Worm (Caenorhabditis elegans) whole organism, L1 larva: ENCODE results near the gene R11G1.1.

Experiments used
- C04F5.9 ChIP-seq: sonication (generic microtip); optimal IDR thresholded peaks from 2 replicates; lab custom pipeline; 2016; ENCODE audit warnings: missing genetic modification characterization, missing compliant biosample characterization
- C16A3.4 ChIP-seq: fragments of 150-350 bp; optimal IDR thresholded peaks from 2 replicates; lab custom pipeline; 2014; ENCODE audit warnings: missing biosample characterization, missing genetic modification characterization
- C34B4.2 ChIP-seq: sonication (generic microtip); optimal IDR thresholded peaks from 2 replicates; lab custom pipeline; 2017; ENCODE audit warnings: mild to moderate bottlenecking, missing genetic modification characterization, missing compliant biosample characterization
- F16B12.6 ChIP-seq: fragments of 150-350 bp; optimal IDR thresholded peaks from 2 replicates; lab custom pipeline; 2014; ENCODE audit warnings: missing biosample characterization, missing genetic modification characterization
- aha-1 ChIP-seq: fragments of 150-350 bp; optimal IDR thresholded peaks from 2 replicates; lab custom pipeline; 2014; ENCODE audit warnings: missing biosample characterization, missing genetic modification characterization
- aly-2 ChIP-seq: fragments of 150-350 bp; optimal IDR thresholded peaks from 2 replicates; lab custom pipeline; 2014; ENCODE audit warnings: missing biosample characterization, missing genetic modification characterization
- blmp-1 ChIP-seq: fragments of 150-350 bp; optimal IDR thresholded peaks from 2 replicates; lab custom pipeline; 2014; ENCODE audit warnings: missing biosample characterization, missing genetic modification characterization
- ceh-63 ChIP-seq: fragments of 200-800 bp; sonication (Bioruptor generic); optimal IDR thresholded peaks from 2 replicates; lab custom pipeline; 2018; ENCODE audit warnings: mild to moderate bottlenecking, missing genetic modification characterization, missing compliant biosample characterization
- ceh-90 ChIP-seq: sonication (generic microtip); optimal IDR thresholded peaks from 2 replicates; lab custom pipeline; 2016; ENCODE audit warnings: missing genetic modification characterization, missing compliant biosample characterization
- ces-1 ChIP-seq: fragments of 150-350 bp; optimal IDR thresholded peaks from 2 replicates; lab custom pipeline; 2014; ENCODE audit warnings: missing biosample characterization, missing genetic modification reagents, missing genetic modification characterization
- dsc-1 ChIP-seq: sonication (generic microtip); optimal IDR thresholded peaks from 2 replicates; lab custom pipeline; 2016; ENCODE audit warnings: mild to moderate bottlenecking, missing genetic modification characterization, missing compliant biosample characterization
- egl-13 ChIP-seq: sonication (generic microtip); optimal IDR thresholded peaks from 2 replicates; lab custom pipeline; 2016; ENCODE audit warnings: missing genotype, missing genetic modification reagents, missing genetic modification characterization, missing compliant biosample characterization
- elt-3 ChIP-seq, 6 experiments: fragments of 150-350 bp in 1 of 6; sonication (generic microtip); optimal IDR thresholded peaks; 2 replicates each; lab custom pipeline; 2017 to 2018; ENCODE audit warnings: missing biosample characterization in 6 of 6, missing genetic modification characterization in 6 of 6, inconsistent platforms in 1 of 6
- ets-5 ChIP-seq: fragments of 200-800 bp; sonication (Bioruptor generic); IDR thresholded peaks from 2 replicates; pipeline ENCODE4 v1.3.6; 2022; ENCODE audit warnings: missing genetic modification characterization, missing compliant biosample characterization
- fkh-10 ChIP-seq: sonication (generic microtip); optimal IDR thresholded peaks from 2 replicates; lab custom pipeline; 2017; ENCODE audit warnings: missing biosample characterization, missing genetic modification reagents, missing genetic modification characterization
- fkh-8 ChIP-seq: sonication (generic microtip); optimal IDR thresholded peaks from 2 replicates; lab custom pipeline; 2016; ENCODE audit warnings: mild to moderate bottlenecking, missing genetic modification characterization, missing compliant biosample characterization
- fos-1 ChIP-seq: fragments of 150-350 bp; optimal IDR thresholded peaks from 2 replicates; lab custom pipeline; 2014; ENCODE audit warnings: missing biosample characterization, missing genetic modification characterization
- hlh-4 ChIP-seq: sonication (generic microtip); optimal IDR thresholded peaks from 2 replicates; lab custom pipeline; 2016; ENCODE audit warnings: mild to moderate bottlenecking, missing genetic modification characterization, missing compliant biosample characterization
- irx-1 ChIP-seq: sonication (generic microtip); optimal IDR thresholded peaks from 2 replicates; lab custom pipeline; 2016; ENCODE audit warnings: missing genetic modification characterization, missing compliant biosample characterization
- jun-1 ChIP-seq: fragments of 150-350 bp; optimal IDR thresholded peaks from 2 replicates; lab custom pipeline; 2014; ENCODE audit warnings: missing biosample characterization, missing genetic modification reagents, missing genetic modification characterization
- lin-13 ChIP-seq: fragments of 150-350 bp; optimal IDR thresholded peaks from 2 replicates; lab custom pipeline; 2014; ENCODE audit warnings: missing biosample characterization, missing genetic modification reagents, missing genetic modification characterization
- lir-3 ChIP-seq: sonication (generic microtip); optimal IDR thresholded peaks from 2 replicates; lab custom pipeline; 2016; ENCODE audit warnings: mild to moderate bottlenecking, missing genetic modification characterization, moderate library complexity, missing compliant biosample characterization; ENCODE audit not compliant: poor library complexity
- mab-9 ChIP-seq: fragments of 200-800 bp; sonication (Bioruptor generic); IDR thresholded peaks from 2 replicates; pipeline ENCODE4 v1.3.6; 2022; ENCODE audit warnings: missing genetic modification reagents, missing genetic modification characterization, missing compliant biosample characterization
- mep-1 ChIP-seq: fragments of 150-350 bp; optimal IDR thresholded peaks from 2 replicates; lab custom pipeline; 2014; ENCODE audit warnings: missing biosample characterization, missing genetic modification characterization
- nhr-20 ChIP-seq: sonication (generic microtip); optimal IDR thresholded peaks from 2 replicates; lab custom pipeline; 2016; ENCODE audit warnings: mild to moderate bottlenecking, missing genetic modification characterization, missing compliant biosample characterization
- nhr-237 ChIP-seq: fragments of 150-350 bp; optimal IDR thresholded peaks from 2 replicates; lab custom pipeline; 2014; ENCODE audit warnings: missing biosample characterization, missing genetic modification characterization
- nhr-71 ChIP-seq: sonication (generic microtip); optimal IDR thresholded peaks from 2 replicates; lab custom pipeline; 2016; ENCODE audit warnings: mild to moderate bottlenecking, missing genetic modification characterization, moderate library complexity, missing compliant biosample characterization
- nhr-77 ChIP-seq: fragments of 150-350 bp; optimal IDR thresholded peaks from 2 replicates; lab custom pipeline; 2014; ENCODE audit warnings: missing biosample characterization, missing genetic modification characterization
- nhr-85 ChIP-seq: sonication (generic microtip); peaks from one replicate; lab custom pipeline; 2016; ENCODE audit warnings: missing genetic modification characterization, inconsistent platforms, missing compliant biosample characterization
- nhr-90 ChIP-seq: sonication (generic microtip); optimal IDR thresholded peaks from 2 replicates; lab custom pipeline; 2016; ENCODE audit warnings: mild to moderate bottlenecking, missing genetic modification characterization, missing compliant biosample characterization; ENCODE audit not compliant: poor library complexity
- pax-3 ChIP-seq: fragments of 200-800 bp; sonication (Bioruptor generic); optimal IDR thresholded peaks from 2 replicates; lab custom pipeline; 2018; ENCODE audit warnings: mild to moderate bottlenecking, missing genetic modification characterization, moderate library complexity, missing compliant biosample characterization
- pqm-1 ChIP-seq: sonication (generic microtip); optimal IDR thresholded peaks from 3 replicates; lab custom pipeline; 2017; ENCODE audit warnings: missing biosample characterization, missing genetic modification characterization
- rnt-1 ChIP-seq: sonication (generic microtip); optimal IDR thresholded peaks from 2 replicates; lab custom pipeline; 2016; ENCODE audit warnings: mild to moderate bottlenecking, missing genetic modification characterization, moderate library complexity, missing compliant biosample characterization
- snpc-4 ChIP-seq: fragments of 150-350 bp; optimal IDR thresholded peaks from 2 replicates; lab custom pipeline; 2014; ENCODE audit warnings: missing biosample characterization, missing genetic modification characterization
- sox-4 ChIP-seq: sonication (generic microtip); optimal IDR thresholded peaks from 2 replicates; lab custom pipeline; 2016; ENCODE audit warnings: missing genetic modification characterization, missing compliant biosample characterization
- sptf-1 ChIP-seq: fragments of 150-350 bp; optimal IDR thresholded peaks from 2 replicates; lab custom pipeline; 2014; ENCODE audit warnings: missing biosample characterization, missing genetic modification characterization
- sup-37 ChIP-seq: fragments of 200-800 bp; sonication (Bioruptor generic); optimal IDR thresholded peaks from 2 replicates; lab custom pipeline; 2018; ENCODE audit warnings: mild to moderate bottlenecking, missing genetic modification characterization, missing compliant biosample characterization
- tbx-2 ChIP-seq: sonication (generic microtip); optimal IDR thresholded peaks from 2 replicates; lab custom pipeline; 2016; ENCODE audit warnings: missing genetic modification characterization, missing compliant biosample characterization
- tlp-1 ChIP-seq: fragments of 150-350 bp; optimal IDR thresholded peaks from 2 replicates; lab custom pipeline; 2014; ENCODE audit warnings: missing biosample characterization, missing genetic modification characterization
- unc-130 ChIP-seq: fragments of 150-350 bp; optimal IDR thresholded peaks from 2 replicates; lab custom pipeline; 2017; ENCODE audit warnings: missing biosample characterization, missing genetic modification characterization, inconsistent platforms
- unc-30 ChIP-seq: sonication (generic microtip); optimal IDR thresholded peaks from 2 replicates; lab custom pipeline; 2017; ENCODE audit warnings: missing biosample characterization, missing genetic modification characterization
- unc-98 ChIP-seq: fragments of 200-800 bp; sonication (Bioruptor generic); IDR thresholded peaks from 2 replicates; pipeline ENCODE4 v1.3.6; 2022; ENCODE audit warnings: missing genetic modification characterization, missing compliant biosample characterization
- vab-15 ChIP-seq: sonication (generic microtip); optimal IDR thresholded peaks from 2 replicates; lab custom pipeline; 2017; ENCODE audit warnings: missing genotype, mild to moderate bottlenecking, missing genetic modification characterization, missing compliant biosample characterization
- zag-1 ChIP-seq: fragments of 150-350 bp; optimal IDR thresholded peaks from 2 replicates; lab custom pipeline; 2014; ENCODE audit warnings: missing biosample characterization, missing genetic modification characterization
- ztf-11 ChIP-seq, 2 experiments: sonication (generic microtip); optimal IDR thresholded peaks; 2 replicates each; lab custom pipeline; 2016 to 2017; ENCODE audit warnings: missing genetic modification characterization in 2 of 2, missing biosample characterization in 1 of 2, missing compliant biosample characterization in 1 of 2
- ztf-4 ChIP-seq: fragments of 150-350 bp; optimal IDR thresholded peaks from 2 replicates; lab custom pipeline; 2014; ENCODE audit warnings: missing biosample characterization, missing genetic modification characterization

Gene R11G1.1

DNA sequence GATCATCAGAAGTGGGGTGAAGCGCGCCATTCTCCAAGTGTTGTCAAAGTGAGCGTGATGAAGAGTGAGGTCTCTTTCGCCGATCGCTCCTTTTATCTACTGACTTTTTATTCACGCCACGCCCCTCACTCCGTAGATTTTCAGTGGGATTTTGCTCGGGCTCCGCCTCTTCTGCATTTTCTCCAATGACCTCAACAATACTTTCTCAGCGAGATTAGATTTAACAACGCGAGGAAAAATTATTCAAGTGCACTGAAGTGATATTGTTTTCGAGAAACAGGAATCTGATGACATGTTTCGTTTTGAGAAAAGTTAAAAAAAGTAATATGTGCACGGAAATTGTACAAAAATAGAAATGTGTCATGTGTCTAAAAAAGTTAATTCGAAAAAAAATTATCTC is 9.6 kb downstream of the R11G1.1 start, which contains the start of gene snet-1:
snet-1 (minus strand) TSS at position 101 of the 400 bp plus-strand sequence.
- peak; percentile 35 for TF ChIP-seq sox-4 (tag; lab: Kevin White, UChicago)
- no peak for TF ChIP-seq nhr-237 (tag; lab: Kevin White, UChicago)
- TF ChIP-seq ztf-11 (tag; optimal IDR thresholded peaks at IDR 0.05; lab: Kevin White, UChicago) = no peak
- peak; percentile 17 for TF ChIP-seq nhr-71 (tag; lab: Kevin White, UChicago)
- TF ChIP-seq C04F5.9 = no peak
- TF ChIP-seq fkh-8 (tag; lab: Kevin White, UChicago) = peak; percentile 34

DNA sequence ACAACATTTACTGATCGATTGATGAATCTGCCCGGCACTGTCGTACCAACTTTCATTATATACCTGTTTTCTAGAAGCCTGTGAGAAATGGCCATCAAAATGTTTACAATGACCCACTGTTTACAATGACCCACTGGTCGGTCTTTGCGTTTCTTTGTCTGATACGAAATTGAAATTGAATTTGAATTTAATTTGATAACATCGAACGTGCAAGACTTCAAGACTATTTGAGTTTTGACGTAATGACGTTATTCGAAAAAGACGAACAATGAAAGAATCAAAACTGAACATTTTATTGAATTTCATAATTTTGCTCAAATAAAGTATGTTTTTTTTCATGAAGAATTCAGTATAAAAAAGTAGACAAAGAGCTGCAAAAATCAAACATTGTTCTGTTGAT is 12.7 kb downstream of the R11G1.1 start, which contains the start of gene C02F12.5:
C02F12.5 (minus strand) TSS at position 101 of the 400 bp plus-strand sequence.
- TF ChIP-seq nhr-85 (peak; percentile 35), nhr-20 (no peak)
- TF ChIP-seq, all 84 proteins: peak for 1

DNA sequence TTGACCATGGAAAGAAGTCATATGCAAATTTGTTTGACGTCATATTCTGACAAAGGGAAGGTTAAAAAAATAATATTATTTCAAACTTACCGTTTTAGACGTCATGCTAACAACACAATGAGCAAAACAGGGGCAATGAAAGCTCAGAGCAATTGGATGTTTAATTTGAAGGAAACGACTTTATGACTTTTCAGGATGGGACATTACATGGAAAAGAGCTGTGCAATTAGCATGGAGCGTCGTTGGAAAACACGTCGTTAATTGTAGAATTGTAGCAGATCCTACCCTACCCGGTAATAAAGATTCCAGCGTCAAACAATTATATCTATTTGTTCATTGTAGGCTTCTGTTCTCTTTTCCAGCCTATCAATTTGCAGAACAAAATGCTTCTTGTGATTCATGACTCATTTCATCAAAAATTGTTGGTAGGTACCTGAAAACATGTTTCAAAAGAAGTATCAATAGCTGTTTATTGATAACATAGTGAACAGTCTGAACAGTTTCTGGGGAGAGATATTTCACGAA is 14.4 kb downstream of the R11G1.1 start, which contains the start of gene ceh-63:
ceh-63 (minus strand) TSS at position 475 of the 525 bp plus-strand sequence.
- TF ChIP-seq ceh-63 (GFP tag; lab: Kevin White, UChicago) = peak; percentile 100
- TF ChIP-seq vab-15 = no peak
- TF ChIP-seq unc-30 = no peak
- no peak for TF ChIP-seq F16B12.6 (tag; lab: Kevin White, UChicago)
- TF ChIP-seq fos-1 = no peak

DNA sequence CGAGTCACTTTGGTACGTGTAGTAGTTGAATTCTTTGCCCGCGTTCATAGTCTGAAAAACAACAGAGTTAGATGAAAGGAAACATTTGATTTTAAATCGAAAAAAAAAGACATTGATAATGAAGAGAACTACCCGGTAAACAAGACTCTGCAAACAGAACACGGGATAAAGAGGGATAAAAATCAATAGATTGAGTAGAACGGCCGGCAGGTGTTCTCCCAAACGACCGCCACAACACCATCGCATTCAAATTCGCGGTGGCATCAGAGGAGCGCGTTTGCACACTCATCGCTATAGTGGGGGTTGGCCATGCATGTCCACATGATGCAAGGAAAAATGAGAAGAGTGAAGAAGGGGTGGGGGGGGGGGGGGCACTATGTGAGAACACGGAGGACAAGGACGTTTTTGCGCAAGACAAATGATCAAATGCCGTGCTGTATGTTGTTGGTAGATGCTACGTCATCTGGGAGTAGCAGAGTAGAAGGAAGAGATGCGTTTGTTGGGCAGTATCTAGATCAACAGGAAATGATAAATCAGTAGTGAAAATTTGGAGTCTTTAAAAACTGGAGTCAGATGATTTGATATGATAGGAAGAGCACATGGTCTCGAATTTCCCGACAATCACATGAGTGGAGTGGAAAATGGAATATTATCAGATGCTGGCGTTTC is 19.3 kb downstream of the R11G1.1 start, which contains the start of gene tag-52:
tag-52 (minus strand) TSS at position 51 of the 669 bp plus-strand sequence.
- peak; percentile 26 for TF ChIP-seq rnt-1 (tag; lab: Kevin White, UChicago)
- no peak for TF ChIP-seq nhr-237 (tag; lab: Kevin White, UChicago)
- TF ChIP-seq ztf-4 (tag; lab: Kevin White, UChicago) = no peak
- no peak for TF ChIP-seq dsc-1 (tag; lab: Kevin White, UChicago)
- TF ChIP-seq lin-13 = no peak
- no peak for TF ChIP-seq unc-98
- peak; percentile 53 for TF ChIP-seq blmp-1
- TF ChIP-seq ztf-11 (tag; optimal IDR thresholded peaks at IDR 0.05; lab: Kevin White, UChicago) = no peak
- TF ChIP-seq sup-37 (GFP tag; lab: Kevin White, UChicago) = no peak
- no peak for TF ChIP-seq pax-3 (tag; lab: Kevin White, UChicago)
- TF ChIP-seq pqm-1 (tag; lab: Kevin White, UChicago) = no peak
- no peak for TF ChIP-seq ets-5 (GFP tag; lab: Robert Waterston, UW)
- no peak for TF ChIP-seq sptf-1 (tag; lab: Kevin White, UChicago)
- TF ChIP-seq tbx-2 (tag; lab: Kevin White, UChicago) = peak; percentile 33
- TF ChIP-seq fos-1 = no peak
- no peak for TF ChIP-seq C04F5.9
- TF ChIP-seq egl-13 (tag; lab: Kevin White, UChicago) = no peak
- TF ChIP-seq zag-1 = no peak
- TF ChIP-seq elt-3 (tag; optimal IDR thresholded peaks at IDR 0.05; lab: Kevin White, UChicago) = peak in 2 of 6 experiments; percentile 35 to 39
- peak; percentile 53 for TF ChIP-seq mep-1 (tag; lab: Kevin White, UChicago)
- no peak for TF ChIP-seq irx-1 (tag; lab: Kevin White, UChicago)
- peak; percentile 28 for TF ChIP-seq lir-3 (tag; lab: Kevin White, UChicago)
- peak; percentile 16 for TF ChIP-seq C16A3.4 (tag; lab: Kevin White, UChicago)
- no peak for TF ChIP-seq ces-1 (GFP tag; lab: Kevin White, UChicago)
- no peak for TF ChIP-seq aha-1 (tag; lab: Kevin White, UChicago)
- no peak for TF ChIP-seq nhr-77 (tag; lab: Kevin White, UChicago)
- TF ChIP-seq unc-130 (tag; lab: Kevin White, UChicago) = no peak
- no peak for TF ChIP-seq tlp-1 (tag; lab: Kevin White, UChicago)
- TF ChIP-seq nhr-90 (tag; lab: Kevin White, UChicago) = peak; percentile 39
- TF ChIP-seq mab-9 (GFP tag; lab: Robert Waterston, UW) = no peak
- peak; percentile 94 for TF ChIP-seq nhr-85
- TF ChIP-seq sox-4 (tag; lab: Kevin White, UChicago) = no peak
- no peak for TF ChIP-seq snpc-4 (tag; lab: Kevin White, UChicago)
- no peak for TF ChIP-seq jun-1 (tag; lab: Kevin White, UChicago)
- TF ChIP-seq fkh-10 (GFP tag; lab: Kevin White, UChicago) = no peak
- TF ChIP-seq aly-2 = no peak
- TF ChIP-seq hlh-4 (tag; lab: Kevin White, UChicago) = no peak
- TF ChIP-seq C34B4.2 (tag; lab: Kevin White, UChicago) = no peak
- TF ChIP-seq ceh-90 (tag; lab: Kevin White, UChicago) = no peak
